Worm (Caenorhabditis elegans): ENCODE measurements around the gene lpr-2.

DNA sequence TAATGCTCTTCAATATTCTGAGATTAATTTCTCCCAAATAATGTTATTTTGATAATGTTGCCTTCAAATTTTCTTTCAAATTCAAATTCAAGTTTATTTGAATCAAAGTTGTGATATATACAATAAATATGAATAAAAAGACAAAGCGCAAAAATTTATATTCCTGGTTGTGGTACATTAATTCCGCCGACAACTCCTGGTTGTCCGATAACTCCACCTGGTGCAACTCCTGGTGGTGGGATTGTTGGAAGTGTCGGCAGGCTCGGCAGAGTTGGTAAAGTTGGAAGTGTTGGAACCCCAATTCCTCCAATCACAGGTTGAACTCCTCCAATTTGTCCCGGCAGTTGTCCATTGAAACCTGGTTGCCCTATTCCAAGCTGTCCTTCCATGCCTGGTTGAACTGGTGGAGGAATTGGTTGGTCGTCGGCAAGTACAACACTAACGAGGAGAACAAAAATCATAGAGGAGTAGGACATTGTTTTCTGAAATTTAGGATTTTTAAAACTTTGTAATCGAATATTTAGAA lies 40.9 kb upstream of the lpr-2 start, which contains the start of gene K01A6.7:
- TF ChIP-seq ztf-26 (tag; optimal IDR thresholded peaks at IDR 0.05) (no peak), atf-7 (tag; optimal IDR thresholded peaks at IDR 0.05) (no peak), die-1 (tag; optimal IDR thresholded peaks at IDR 0.05) (no peak), madf-10 (tag; optimal IDR thresholded peaks at IDR 0.05) (no peak), ceh-91 (GFP tag; IDR thresholded peaks at IDR 0.05) (no peak), C06A6.2 (GFP tag; conservative IDR thresholded peaks at IDR 0.05) (no peak), snpc-4 (GFP tag; optimal IDR thresholded peaks at IDR 0.05) (no peak), snpc-4 (tag; optimal IDR thresholded peaks at IDR 0.05) (no peak), ztf-28 (GFP tag; IDR thresholded peaks at IDR 0.05) (no peak), pha-4 (tag; optimal IDR thresholded peaks at IDR 0.05) (no peak), let-526 (GFP tag; IDR thresholded peaks at IDR 0.05) (no peak), F57C9.4 (tag; optimal IDR thresholded peaks at IDR 0.05) (no peak), nhr-90 (tag; optimal IDR thresholded peaks at IDR 0.05) (no peak), lsy-27 (tag; optimal IDR thresholded peaks at IDR 0.05; ENCODE audit: borderline replicate concordance, insufficient read depth) (no peak)
